Worm (Caenorhabditis elegans) whole organism, L4 larva: ENCODE results near the gene pro-1.

Experiments
- ama-1 ChIP-seq: fragments of 150-350 bp; optimal IDR thresholded peaks from 2 replicates; lab custom pipeline; 2014; ENCODE audit warnings: inconsistent platforms, mixed read lengths
- dpl-1 ChIP-seq: fragments of 150-350 bp; optimal IDR thresholded peaks from 2 replicates; lab custom pipeline; 2014; ENCODE audit warnings: missing biosample characterization, missing genetic modification reagents, missing genetic modification characterization
- lim-7 ChIP-seq: fragments of 200-800 bp; sonication (Bioruptor generic); IDR thresholded peaks from 2 replicates; pipeline ENCODE4 v1.3.6; 2022; ENCODE audit warnings: missing genetic modification characterization, missing compliant biosample characterization
- lin-15B ChIP-seq: fragments of 150-350 bp; sonication (generic microtip); optimal IDR thresholded peaks from 3 replicates; lab custom pipeline; 2014; ENCODE audit warnings: missing biosample characterization, missing genetic modification characterization
- nhr-237 ChIP-seq: sonication (generic microtip); optimal IDR thresholded peaks from 2 replicates; lab custom pipeline; 2017; ENCODE audit warnings: missing biosample characterization, missing genetic modification characterization

ce11 chrII:10557206-10557574, 15.4 kb upstream of the pro-1 start:
- TF ChIP-seq lim-7 (GFP tag; lab: Robert Waterston, UW) (no peak), nhr-237 (no peak), ama-1 (lab: Kevin White, UChicago) (no peak), lin-15B (no peak), dpl-1 (GFP tag; lab: Kevin White, UChicago) (no peak)
